Worm (Caenorhabditis elegans): ENCODE data around the gene tag-151.

The tag-151 gene

DNA sequence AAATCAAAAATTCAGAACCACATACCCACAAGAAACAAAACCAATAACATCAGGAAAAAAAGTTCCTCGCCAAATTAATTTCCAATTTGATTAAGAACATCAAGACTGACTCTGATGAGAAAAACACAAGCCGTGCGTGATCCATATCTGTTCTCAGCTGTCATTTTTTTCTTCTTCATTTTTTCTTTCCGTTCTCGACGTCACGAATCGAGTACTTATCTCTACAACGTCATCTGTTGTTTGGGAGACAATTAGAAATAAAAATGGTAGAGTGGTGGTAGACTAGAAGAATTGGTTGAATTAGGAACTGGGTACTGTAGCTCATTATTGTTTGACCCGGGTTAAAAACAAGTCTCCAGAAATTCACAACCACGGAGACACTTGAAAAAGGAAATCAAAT is 50.9 kb downstream of the tag-151 start:
- no peak for TF ChIP-seq T22C8.4 (GFP tag; IDR thresholded peaks at IDR 0.05)
- TF ChIP-seq klf-2 (GFP tag; conservative IDR thresholded peaks at IDR 0.05) = no peak
- TF ChIP-seq ztf-29 (GFP tag; IDR thresholded peaks at IDR 0.05) = no peak
- no peak for TF ChIP-seq cog-1 (tag; optimal IDR thresholded peaks at IDR 0.05)
- no peak for TF ChIP-seq tab-1 (GFP tag; IDR thresholded peaks at IDR 0.05)
- TF ChIP-seq ztf-23 (GFP tag; IDR thresholded peaks at IDR 0.05) = no peak
- TF ChIP-seq flt-1 (GFP tag; IDR thresholded peaks at IDR 0.05) = no peak
- no peak for TF ChIP-seq ref-1 (GFP tag; conservative IDR thresholded peaks at IDR 0.05)

DNA sequence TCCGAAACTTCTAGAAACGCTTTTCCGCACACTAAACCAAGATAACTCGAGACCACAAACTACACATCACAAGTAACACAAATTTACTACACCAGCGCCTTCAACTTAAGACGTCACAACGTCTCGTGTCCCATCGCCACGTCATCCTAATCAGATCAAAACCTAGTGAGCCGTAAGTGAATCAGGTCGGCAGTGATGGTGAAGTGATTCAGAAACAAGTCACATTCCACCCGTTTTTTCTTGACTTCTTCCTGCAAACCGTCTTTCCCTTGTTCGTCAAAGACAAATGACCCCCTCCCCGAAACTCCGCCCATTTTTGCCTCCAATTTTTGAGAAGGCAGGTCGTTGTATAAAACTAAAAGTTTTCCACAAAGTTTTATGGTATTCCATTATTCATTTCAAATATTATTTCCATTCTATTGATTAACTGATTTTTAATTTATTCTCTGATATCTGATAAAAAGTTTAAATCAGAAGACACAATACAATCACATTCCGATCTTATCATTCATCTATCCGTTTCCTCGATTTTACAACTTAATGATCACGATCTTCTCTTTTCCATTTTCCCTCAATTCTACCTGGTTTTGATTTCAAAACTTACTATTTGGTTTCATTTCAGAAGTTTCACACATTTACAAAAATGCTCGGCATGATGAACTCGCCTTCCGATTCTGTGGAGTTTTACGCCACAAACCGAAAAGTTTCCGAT is 52.7 kb downstream of the tag-151 start, which contains the start of gene F26G1.2:
TSS of gene F26G1.2 (plus strand) at position 508 of the 712 bp plus-strand sequence.
- TF ChIP-seq ztf-23 (GFP tag; IDR thresholded peaks at IDR 0.05) = no peak
- TF ChIP-seq ztf-29 (GFP tag; IDR thresholded peaks at IDR 0.05) = no peak
- TF ChIP-seq med-1 (GFP tag; optimal IDR thresholded peaks at IDR 0.05; ENCODE audit: insufficient read depth) = no peak
- no peak for TF ChIP-seq flt-1 (GFP tag; IDR thresholded peaks at IDR 0.05)
- no peak for TF ChIP-seq ref-1 (GFP tag; conservative IDR thresholded peaks at IDR 0.05)
- TF ChIP-seq klf-2 (GFP tag; conservative IDR thresholded peaks at IDR 0.05) = no peak
- no peak for TF ChIP-seq cog-1 (tag; optimal IDR thresholded peaks at IDR 0.05)
- TF ChIP-seq tab-1 (GFP tag; IDR thresholded peaks at IDR 0.05) = no peak
- TF ChIP-seq T22C8.4 (GFP tag; IDR thresholded peaks at IDR 0.05) = no peak
